Worm (Caenorhabditis elegans): ENCODE measurements around the gene lmd-3.

DNA sequence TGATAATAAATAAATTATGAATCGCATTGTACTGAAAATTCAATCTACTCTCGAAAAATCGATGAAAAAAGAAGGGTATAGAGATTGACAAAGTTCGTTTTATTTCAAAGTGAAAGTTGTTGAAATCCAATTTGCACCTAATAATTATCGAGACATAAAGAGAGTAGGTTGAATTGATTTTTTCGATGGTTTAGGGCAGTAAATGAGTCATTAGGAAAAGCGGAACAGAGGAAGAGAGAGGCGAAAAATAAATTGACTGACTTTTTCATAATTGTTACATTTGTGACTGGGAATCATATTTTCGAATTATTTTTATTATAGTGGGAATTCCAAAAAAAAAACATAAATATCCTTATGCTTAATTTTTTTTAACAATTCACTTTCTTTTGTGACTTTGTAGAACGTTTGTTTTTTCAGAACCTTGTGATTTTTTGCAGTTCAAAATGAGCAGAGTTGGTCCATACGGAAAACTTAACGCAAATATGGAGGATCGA, 50.2 kb downstream of the lmd-3 start, which contains the start of the genes pho-6 and F52E1.3:
- TF ChIP-seq elt-2 (tag; optimal IDR thresholded peaks at IDR 0.05) (no peak), ceh-45 (GFP tag; IDR thresholded peaks at IDR 0.05) (no peak), nhr-11 (tag; optimal IDR thresholded peaks at IDR 0.05) (no peak), C38D4.7 (GFP tag; optimal IDR thresholded peaks at IDR 0.05) (no peak)

Measured in whole organism, late embryonic.